Worm (Caenorhabditis elegans) whole organism, young adult: Measurements from ENCODE around the gene gur-3.

Experiments used
- F57A8.1 ChIP-seq: fragments of 200-800 bp; sonication (Bioruptor generic); optimal IDR thresholded peaks from 2 replicates; lab custom pipeline; 2018; ENCODE audit warnings: mild to moderate bottlenecking, missing genetic modification characterization, moderate library complexity, missing compliant biosample characterization
- ama-1 ChIP-seq, 3 experiments: fragments of 150-350 bp in 1 of 3; sonication (generic microtip) in 2 of 3; optimal IDR thresholded peaks; 2 replicates each; lab custom pipeline; 2014 to 2018; ENCODE audit warnings: missing biosample characterization in 2 of 3, missing genetic modification characterization in 2 of 3, missing genetic modification reagents in 2 of 3
- cebp-2 ChIP-seq: fragments of 200-800 bp; sonication (Bioruptor generic); IDR thresholded peaks from 2 replicates; pipeline ENCODE4 v1.3.6; 2022; ENCODE audit warnings: missing genetic modification characterization, missing compliant biosample characterization
- nfya-1 ChIP-seq: sonication (generic microtip); optimal IDR thresholded peaks from 2 replicates; lab custom pipeline; 2017; ENCODE audit warnings: antibody characterized with exemption, missing compliant biosample characterization, missing genetic modification characterization, borderline replicate concordance; ENCODE audit not compliant: insufficient read depth
- nhr-27 ChIP-seq: fragments of 200-800 bp; sonication (Bioruptor generic); optimal IDR thresholded peaks from 2 replicates; lab custom pipeline; 2018; ENCODE audit warnings: mild to moderate bottlenecking, missing genetic modification characterization, moderate library complexity, missing compliant biosample characterization
- pha-4 ChIP-seq: fragments of 150-350 bp; sonication (generic microtip); optimal IDR thresholded peaks from 2 replicates; lab custom pipeline; 2014; ENCODE audit warnings: missing biosample characterization, missing genetic modification reagents, missing genetic modification characterization
- rec-8 ChIP-seq, 2 experiments: sonication (generic microtip); optimal IDR thresholded peaks; 2 replicates each; lab custom pipeline; 2016; ENCODE audit warnings: mild to moderate bottlenecking in 2 of 2, missing genetic modification characterization in 2 of 2, missing genetic modification reagents in 2 of 2, missing genotype in 2 of 2, missing biosample characterization in 1 of 2, missing compliant biosample characterization in 1 of 2, moderate library complexity in 1 of 2
- snpc-4 ChIP-seq, 5 experiments: fragments of 150-350 bp in 1 of 5; sonication (generic microtip) in 4 of 5; optimal IDR thresholded peaks; 2 replicates each; lab custom pipeline; 2014 to 2018; ENCODE audit warnings: missing genetic modification characterization in 5 of 5, missing biosample characterization in 3 of 5, antibody characterized with exemption in 2 of 5, mild to moderate bottlenecking in 2 of 5, missing compliant biosample characterization in 2 of 5, missing genotype in 2 of 5, moderate library complexity in 2 of 5, missing genetic modification reagents in 1 of 5
- unc-130 ChIP-seq: sonication (generic microtip); optimal IDR thresholded peaks from 2 replicates; lab custom pipeline; 2016; ENCODE audit warnings: missing genetic modification reagents, missing genetic modification characterization, missing compliant biosample characterization
- ztf-22 ChIP-seq: fragments of 200-800 bp; sonication (Bioruptor generic); optimal IDR thresholded peaks from 2 replicates; lab custom pipeline; 2018; ENCODE audit warnings: mild to moderate bottlenecking, missing genetic modification characterization, moderate library complexity, missing compliant biosample characterization
- ztf-26 ChIP-seq: sonication (generic microtip); optimal IDR thresholded peaks from 2 replicates; lab custom pipeline; 2017; ENCODE audit warnings: missing genetic modification characterization, missing compliant biosample characterization

DNA sequence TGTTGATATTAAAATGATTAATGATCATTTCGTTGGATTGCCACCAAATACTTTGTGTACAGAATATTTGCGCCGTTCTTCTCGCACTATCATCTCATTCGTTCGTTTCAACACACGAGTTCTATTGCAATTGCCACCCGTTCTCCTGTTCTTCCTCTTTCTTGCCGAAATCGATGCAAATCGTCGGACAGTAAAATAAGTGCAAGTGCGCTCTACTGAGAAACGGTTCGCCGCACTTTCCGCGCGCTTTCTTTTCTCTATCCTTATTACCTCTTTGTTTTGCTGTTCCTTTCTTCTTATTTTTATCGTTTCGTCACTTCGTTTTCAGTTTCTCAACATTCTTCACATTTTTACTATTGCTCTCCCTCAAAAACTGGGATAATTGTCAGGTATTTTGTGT is 14.9 kb downstream of the gur-3 start:
- no peak for TF ChIP-seq rec-8 (tag; optimal IDR thresholded peaks at IDR 0.05; lab: Kevin White, UChicago)
- no peak for TF ChIP-seq ztf-22 (GFP tag; lab: Kevin White, UChicago)
- no peak for TF ChIP-seq F57A8.1
- peak; percentile 33 for TF ChIP-seq ztf-26 (tag; lab: Kevin White, UChicago)
- TF ChIP-seq nhr-27 (tag; lab: Kevin White, UChicago) = no peak
- no peak for TF ChIP-seq pha-4 (tag; lab: Kevin White, UChicago)
- TF ChIP-seq cebp-2 (GFP tag; lab: Robert Waterston, UW) = no peak
- no peak for TF ChIP-seq ama-1 (optimal IDR thresholded peaks at IDR 0.05; lab: Kevin White, UChicago)
- no peak for TF ChIP-seq ama-1 (GFP tag; optimal IDR thresholded peaks at IDR 0.05; lab: Kevin White, UChicago)
- TF ChIP-seq nfya-1 (tag; lab: Kevin White, UChicago) = no peak
- no peak for TF ChIP-seq unc-130
- no peak for TF ChIP-seq snpc-4 (GFP tag; optimal IDR thresholded peaks at IDR 0.05; lab: Kevin White, UChicago)
- peak in 1 of 4 experiments; percentile 7 for TF ChIP-seq snpc-4 (tag; optimal IDR thresholded peaks at IDR 0.05; lab: Kevin White, UChicago)
